Worm (Caenorhabditis elegans) whole organism, L1 larva: ENCODE measurements around the gene irld-64.

ENCODE experiments used
- C04F5.9 ChIP-seq: sonication (generic microtip); optimal IDR thresholded peaks from 2 replicates; lab custom pipeline; 2016; ENCODE audit warnings: missing genetic modification characterization, missing compliant biosample characterization
- C16A3.4 ChIP-seq: fragments of 150-350 bp; optimal IDR thresholded peaks from 2 replicates; lab custom pipeline; 2014; ENCODE audit warnings: missing biosample characterization, missing genetic modification characterization
- C34B4.2 ChIP-seq: sonication (generic microtip); optimal IDR thresholded peaks from 2 replicates; lab custom pipeline; 2017; ENCODE audit warnings: mild to moderate bottlenecking, missing genetic modification characterization, missing compliant biosample characterization
- Y116A8C.19 ChIP-seq: sonication (generic microtip); optimal IDR thresholded peaks from 2 replicates; lab custom pipeline; 2016; ENCODE audit warnings: missing compliant biosample characterization, missing genetic modification characterization, borderline replicate concordance
- ama-1 ChIP-seq: fragments of 150-350 bp; optimal IDR thresholded peaks from 2 replicates; lab custom pipeline; 2014
- ceh-8 ChIP-seq: fragments of 200-800 bp; sonication (Bioruptor generic); optimal IDR thresholded peaks from 2 replicates; lab custom pipeline; 2018; ENCODE audit warnings: mild to moderate bottlenecking, missing genetic modification characterization, moderate library complexity, missing compliant biosample characterization
- ceh-82 ChIP-seq, 3 experiments: fragments of 150-350 bp in 1 of 3; sonication (generic microtip) in 2 of 3; optimal IDR thresholded peaks; 2 replicates each; lab custom pipeline; 2014 to 2017; ENCODE audit warnings: missing biosample characterization in 3 of 3, missing genetic modification characterization in 3 of 3
- ceh-88 ChIP-seq: fragments of 200-800 bp; sonication (Bioruptor generic); IDR thresholded peaks from 2 replicates; pipeline ENCODE4 v1.3.6; 2022; ENCODE audit warnings: missing genetic modification characterization, missing compliant biosample characterization
- ceh-90 ChIP-seq: sonication (generic microtip); optimal IDR thresholded peaks from 2 replicates; lab custom pipeline; 2016; ENCODE audit warnings: missing genetic modification characterization, missing compliant biosample characterization
- ces-1 ChIP-seq: fragments of 150-350 bp; optimal IDR thresholded peaks from 2 replicates; lab custom pipeline; 2014; ENCODE audit warnings: missing biosample characterization, missing genetic modification reagents, missing genetic modification characterization
- dpl-1 ChIP-seq, 3 experiments: fragments of 150-350 bp in 2 of 3; sonication (generic microtip) in 1 of 3; optimal IDR thresholded peaks; 2 replicates each; lab custom pipeline; 2014 to 2017; ENCODE audit warnings: missing biosample characterization in 3 of 3, missing genetic modification characterization in 3 of 3, missing genetic modification reagents in 3 of 3
- efl-1 ChIP-seq, 4 experiments: fragments of 150-350 bp; optimal IDR thresholded peaks in 3 of 4; peaks in 1 of 4; 1 replicate in 1 of 4; 2 replicates in 3 of 4; lab custom pipeline; 2014; ENCODE audit warnings: missing biosample characterization in 2 of 4, missing genetic modification characterization in 2 of 4, missing genetic modification reagents in 2 of 4
- egl-27 ChIP-seq, 2 experiments: fragments of 150-350 bp in 1 of 2; sonication (generic microtip); optimal IDR thresholded peaks; 3 replicates each; lab custom pipeline; 2017 to 2018; ENCODE audit warnings: missing biosample characterization in 2 of 2, missing genetic modification characterization in 2 of 2, missing genetic modification reagents in 2 of 2
- fkh-10 ChIP-seq: sonication (generic microtip); optimal IDR thresholded peaks from 2 replicates; lab custom pipeline; 2017; ENCODE audit warnings: missing biosample characterization, missing genetic modification reagents, missing genetic modification characterization
- fkh-8 ChIP-seq: sonication (generic microtip); optimal IDR thresholded peaks from 2 replicates; lab custom pipeline; 2016; ENCODE audit warnings: mild to moderate bottlenecking, missing genetic modification characterization, missing compliant biosample characterization
- fos-1 ChIP-seq: fragments of 150-350 bp; optimal IDR thresholded peaks from 2 replicates; lab custom pipeline; 2014; ENCODE audit warnings: missing biosample characterization, missing genetic modification characterization
- grh-1 ChIP-seq: fragments of 200-800 bp; sonication (Bioruptor generic); IDR thresholded peaks from 2 replicates; pipeline ENCODE4 v1.3.6; 2022; ENCODE audit warnings: missing genetic modification reagents, missing genetic modification characterization, missing compliant biosample characterization
- irx-1 ChIP-seq: sonication (generic microtip); optimal IDR thresholded peaks from 2 replicates; lab custom pipeline; 2016; ENCODE audit warnings: missing genetic modification characterization, missing compliant biosample characterization
- isw-1 ChIP-seq: fragments of 200-800 bp; sonication (Bioruptor generic); IDR thresholded peaks from 2 replicates; pipeline ENCODE4 v1.3.6; 2022; ENCODE audit warnings: missing genetic modification characterization, missing compliant biosample characterization
- lin-13 ChIP-seq: fragments of 150-350 bp; optimal IDR thresholded peaks from 2 replicates; lab custom pipeline; 2014; ENCODE audit warnings: missing biosample characterization, missing genetic modification reagents, missing genetic modification characterization
- lin-14 ChIP-seq: fragments of 200-800 bp; sonication (Bioruptor generic); optimal IDR thresholded peaks from 2 replicates; lab custom pipeline; 2018; ENCODE audit warnings: mild to moderate bottlenecking, missing genetic modification characterization, moderate library complexity, missing compliant biosample characterization
- lin-35 ChIP-seq, 2 experiments: fragments of 150-350 bp; optimal IDR thresholded peaks; 2 replicates each; lab custom pipeline; 2014; ENCODE audit warnings: missing biosample characterization in 2 of 2, missing genetic modification characterization in 2 of 2, missing genetic modification reagents in 2 of 2
- lsy-2 ChIP-seq, 2 experiments: fragments of 150-350 bp; optimal IDR thresholded peaks; 2 replicates each; lab custom pipeline; 2014; ENCODE audit warnings: missing biosample characterization in 2 of 2, missing genetic modification characterization in 2 of 2
- mab-9 ChIP-seq: fragments of 200-800 bp; sonication (Bioruptor generic); IDR thresholded peaks from 2 replicates; pipeline ENCODE4 v1.3.6; 2022; ENCODE audit warnings: missing genetic modification reagents, missing genetic modification characterization, missing compliant biosample characterization
- mef-2 ChIP-seq: fragments of 150-350 bp; optimal IDR thresholded peaks from 2 replicates; lab custom pipeline; 2014; ENCODE audit warnings: missing biosample characterization, missing genetic modification characterization
- mep-1 ChIP-seq: fragments of 150-350 bp; optimal IDR thresholded peaks from 2 replicates; lab custom pipeline; 2014; ENCODE audit warnings: missing biosample characterization, missing genetic modification characterization
- nhr-12 ChIP-seq: sonication (generic microtip); optimal IDR thresholded peaks from 2 replicates; lab custom pipeline; 2017; ENCODE audit warnings: missing biosample characterization, missing genetic modification characterization
- nhr-47 ChIP-seq: sonication (generic microtip); optimal IDR thresholded peaks from 2 replicates; lab custom pipeline; 2016; ENCODE audit warnings: mild to moderate bottlenecking, missing genetic modification characterization, moderate library complexity, missing compliant biosample characterization
- nhr-77 ChIP-seq: fragments of 150-350 bp; optimal IDR thresholded peaks from 2 replicates; lab custom pipeline; 2014; ENCODE audit warnings: missing biosample characterization, missing genetic modification characterization
- nhr-85 ChIP-seq: sonication (generic microtip); peaks from one replicate; lab custom pipeline; 2016; ENCODE audit warnings: missing genetic modification characterization, inconsistent platforms, missing compliant biosample characterization
- skn-1 ChIP-seq: fragments of 150-350 bp; optimal IDR thresholded peaks from 2 replicates; lab custom pipeline; 2014; ENCODE audit warnings: missing biosample characterization, missing genetic modification characterization
- snpc-4 ChIP-seq: fragments of 150-350 bp; optimal IDR thresholded peaks from 2 replicates; lab custom pipeline; 2014; ENCODE audit warnings: missing biosample characterization, missing genetic modification characterization
- sox-4 ChIP-seq: sonication (generic microtip); optimal IDR thresholded peaks from 2 replicates; lab custom pipeline; 2016; ENCODE audit warnings: missing genetic modification characterization, missing compliant biosample characterization
- sptf-1 ChIP-seq: fragments of 150-350 bp; optimal IDR thresholded peaks from 2 replicates; lab custom pipeline; 2014; ENCODE audit warnings: missing biosample characterization, missing genetic modification characterization
- tbx-2 ChIP-seq: sonication (generic microtip); optimal IDR thresholded peaks from 2 replicates; lab custom pipeline; 2016; ENCODE audit warnings: missing genetic modification characterization, missing compliant biosample characterization
- tlp-1 ChIP-seq: fragments of 150-350 bp; optimal IDR thresholded peaks from 2 replicates; lab custom pipeline; 2014; ENCODE audit warnings: missing biosample characterization, missing genetic modification characterization
- unc-130 ChIP-seq: fragments of 150-350 bp; optimal IDR thresholded peaks from 2 replicates; lab custom pipeline; 2017; ENCODE audit warnings: missing biosample characterization, missing genetic modification characterization, inconsistent platforms
- unc-86 ChIP-seq: sonication (generic microtip); optimal IDR thresholded peaks from 2 replicates; lab custom pipeline; 2016; ENCODE audit warnings: missing genetic modification characterization, missing compliant biosample characterization
- vab-15 ChIP-seq: sonication (generic microtip); optimal IDR thresholded peaks from 2 replicates; lab custom pipeline; 2017; ENCODE audit warnings: missing genotype, mild to moderate bottlenecking, missing genetic modification characterization, missing compliant biosample characterization
- xbp-1 ChIP-seq: sonication (generic microtip); optimal IDR thresholded peaks from 2 replicates; lab custom pipeline; 2016; ENCODE audit warnings: missing genetic modification characterization, missing compliant biosample characterization
- zag-1 ChIP-seq: fragments of 150-350 bp; optimal IDR thresholded peaks from 2 replicates; lab custom pipeline; 2014; ENCODE audit warnings: missing biosample characterization, missing genetic modification characterization
- zip-4 ChIP-seq: fragments of 200-800 bp; sonication (Bioruptor generic); optimal IDR thresholded peaks from 2 replicates; lab custom pipeline; 2018; ENCODE audit warnings: mild to moderate bottlenecking, missing genetic modification characterization, moderate library complexity, missing compliant biosample characterization
- ztf-11 ChIP-seq, 2 experiments: sonication (generic microtip); optimal IDR thresholded peaks; 2 replicates each; lab custom pipeline; 2016 to 2017; ENCODE audit warnings: missing genetic modification characterization in 2 of 2, missing biosample characterization in 1 of 2, missing compliant biosample characterization in 1 of 2
- ztf-4 ChIP-seq: fragments of 150-350 bp; optimal IDR thresholded peaks from 2 replicates; lab custom pipeline; 2014; ENCODE audit warnings: missing biosample characterization, missing genetic modification characterization

The irld-64 gene

DNA sequence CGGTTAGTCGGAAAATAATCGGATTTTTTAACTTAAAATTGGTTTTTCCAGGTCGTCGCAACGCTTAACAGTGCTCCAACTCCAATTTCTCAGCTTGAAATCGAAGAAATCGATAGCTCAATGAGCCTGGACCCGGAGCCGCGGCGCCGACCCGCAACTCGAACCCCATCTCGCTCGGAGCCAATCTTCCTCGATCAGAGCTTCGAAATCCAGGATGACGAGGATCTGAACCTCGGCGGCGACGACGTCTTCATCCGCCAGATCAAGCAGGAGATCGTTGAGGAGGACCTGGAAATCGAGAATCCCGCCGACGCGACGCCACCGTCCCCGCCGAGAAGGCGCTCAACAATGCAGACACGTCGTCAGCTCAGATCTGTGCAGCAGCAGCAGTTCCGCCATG is 10.2 kb downstream of the irld-64 start:
- TF ChIP-seq C16A3.4 (tag; lab: Kevin White, UChicago): no peak
- TF ChIP-seq zip-4 (GFP tag; lab: Kevin White, UChicago): no peak
- TF ChIP-seq vab-15 (tag; lab: Kevin White, UChicago): no peak
- no peak for TF ChIP-seq fkh-10 (GFP tag; lab: Kevin White, UChicago)
- TF ChIP-seq ceh-90 (tag; lab: Kevin White, UChicago): no peak
- TF ChIP-seq tlp-1 (tag; lab: Kevin White, UChicago): no peak
- TF ChIP-seq xbp-1 (tag; lab: Kevin White, UChicago): no peak
- TF ChIP-seq lin-14 (GFP tag; lab: Kevin White, UChicago): no peak
- TF ChIP-seq C04F5.9: no peak
- TF ChIP-seq unc-86 (tag; lab: Kevin White, UChicago): no peak
- TF ChIP-seq mab-9 (GFP tag; lab: Robert Waterston, UW): no peak
- no peak for TF ChIP-seq ztf-4 (tag; lab: Kevin White, UChicago)
- no peak for TF ChIP-seq nhr-12 (tag; lab: Kevin White, UChicago)

DNA sequence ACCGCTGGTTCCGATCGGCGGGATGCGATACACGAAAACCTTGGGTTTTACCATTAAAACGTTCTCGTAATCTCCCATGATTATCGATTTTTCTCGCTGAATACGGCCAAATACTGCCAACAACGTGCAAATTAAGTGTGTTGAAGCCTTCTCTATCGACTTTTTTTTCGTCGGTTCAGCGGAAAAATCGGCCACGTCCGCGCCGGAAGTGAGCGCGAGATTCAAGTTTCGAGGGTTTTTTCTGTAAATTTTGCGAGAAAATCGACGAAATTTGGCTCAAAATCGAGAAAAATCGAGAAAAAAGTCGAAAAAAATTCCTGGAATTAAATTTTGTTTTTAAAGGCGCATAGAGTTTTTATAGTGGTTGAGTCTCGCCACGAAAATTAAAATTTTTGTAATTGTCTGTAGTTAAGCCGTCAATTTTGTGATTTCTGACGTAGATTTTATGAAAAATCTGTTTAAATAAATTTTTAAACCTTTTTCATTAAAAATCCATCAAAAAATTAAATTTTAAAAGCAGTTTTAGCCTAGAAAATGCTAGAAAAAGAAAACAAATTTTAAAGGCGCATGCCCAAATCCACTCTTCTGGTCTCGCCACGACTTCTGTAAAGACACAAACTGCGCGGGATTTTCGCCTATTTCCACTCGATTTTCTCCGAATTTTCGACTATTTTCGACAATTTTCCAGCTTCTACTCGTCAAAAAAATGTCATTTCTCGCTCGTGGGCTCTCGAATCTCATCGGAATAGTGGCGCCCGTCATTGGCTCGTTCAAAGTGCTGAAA is 11.1 kb downstream of the irld-64 start, which contains the start of the genes ncap-1 and Y110A2AR.1:
Gene ncap-1 (minus strand): TSS at position 241 of the 784 bp plus-strand sequence.
Gene Y110A2AR.1 (plus strand): TSS at position 637 of the 784 bp plus-strand sequence.
- TF ChIP-seq egl-27 (tag; optimal IDR thresholded peaks at IDR 0.05; lab: Kevin White, UChicago) (no peak), lin-35 (GFP tag; optimal IDR thresholded peaks at IDR 0.05; lab: Kevin White, UChicago) (peak; percentile 68 to 88), ceh-82 (tag; optimal IDR thresholded peaks at IDR 0.05; lab: Kevin White, UChicago) (peak in 1 of 3 experiments; percentile 18), efl-1 (optimal IDR thresholded peaks at IDR 0.05; lab: Kevin White, UChicago) (peak; percentile 37 to 81), efl-1 (GFP tag; optimal IDR thresholded peaks at IDR 0.05 in 1 of 2; lab: Kevin White, UChicago) (peak; percentile 82 to 98), unc-130 (no peak), ztf-11 (tag; optimal IDR thresholded peaks at IDR 0.05; lab: Kevin White, UChicago) (no peak), mef-2 (tag; lab: Kevin White, UChicago) (no peak), C34B4.2 (tag; lab: Kevin White, UChicago) (no peak), fkh-8 (tag; lab: Kevin White, UChicago) (no peak), C04F5.9 (no peak), ces-1 (GFP tag; lab: Kevin White, UChicago) (no peak), dpl-1 (GFP tag; optimal IDR thresholded peaks at IDR 0.05; lab: Kevin White, UChicago) (peak; percentile 49 to 83 (median 74)), lsy-2 (tag; optimal IDR thresholded peaks at IDR 0.05; lab: Kevin White, UChicago) (peak in 1 of 2 experiments; percentile 13), mep-1 (tag; lab: Kevin White, UChicago) (peak; percentile 1), sptf-1 (no peak), isw-1 (GFP tag; lab: Robert Waterston, UW) (no peak), ama-1 (lab: Kevin White, UChicago) (no peak), tlp-1 (tag; lab: Kevin White, UChicago) (no peak), nhr-12 (tag; lab: Kevin White, UChicago) (no peak)

ce11 chrII:2913505-2913904 is 16.9 kb downstream of the irld-64 start, which contains the start of gene ubc-15:
Gene ubc-15 (minus strand): TSS chrII:2913605.
- no peak for TF ChIP-seq nhr-77 (tag; lab: Kevin White, UChicago)
- TF ChIP-seq mef-2 (tag; lab: Kevin White, UChicago): no peak

DNA sequence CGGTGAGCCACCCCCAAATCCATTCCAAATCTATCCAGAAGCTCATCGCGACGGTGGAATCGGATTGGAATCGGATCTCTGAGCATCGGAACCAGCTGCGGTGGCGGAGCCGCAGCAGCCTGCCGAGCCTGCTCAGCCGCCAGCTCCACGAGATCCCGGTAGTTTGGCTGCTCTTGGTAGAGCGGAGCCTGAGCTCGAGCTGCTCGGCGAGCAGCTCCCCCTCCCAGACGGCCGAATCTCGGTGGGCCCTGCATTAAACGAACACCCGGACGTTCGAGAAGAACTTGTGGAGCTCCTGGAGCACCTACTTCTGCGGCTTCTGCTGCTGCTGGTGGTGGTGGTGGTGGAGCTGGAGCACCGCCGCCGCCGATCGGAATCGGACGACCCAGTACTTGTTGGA is 26.7 kb downstream of the irld-64 start:
- TF ChIP-seq ceh-8: peak; percentile 81
- TF ChIP-seq nhr-47 (tag; lab: Kevin White, UChicago): no peak

- no peak for TF ChIP-seq sox-4 (tag; lab: Kevin White, UChicago)
- TF ChIP-seq irx-1 (tag; lab: Kevin White, UChicago): no peak
- TF ChIP-seq ceh-88: no peak
- TF ChIP-seq unc-130: no peak
- TF ChIP-seq fkh-8 (tag; lab: Kevin White, UChicago): no peak
- no peak for TF ChIP-seq fos-1 (tag; lab: Kevin White, UChicago)
- TF ChIP-seq Y116A8C.19 (tag; lab: Kevin White, UChicago): no peak
- TF ChIP-seq grh-1 (GFP tag; lab: Robert Waterston, UW): no peak
- TF ChIP-seq skn-1 (tag; lab: Kevin White, UChicago): no peak
- TF ChIP-seq nhr-85 (tag; lab: Kevin White, UChicago): no peak
- no peak for TF ChIP-seq lin-13 (GFP tag; lab: Kevin White, UChicago)
- no peak for TF ChIP-seq dpl-1 (GFP tag; optimal IDR thresholded peaks at IDR 0.05; lab: Kevin White, UChicago)
- no peak for TF ChIP-seq zag-1 (tag; lab: Kevin White, UChicago)
- TF ChIP-seq snpc-4 (tag; lab: Kevin White, UChicago): no peak
- no peak for TF ChIP-seq tbx-2 (tag; lab: Kevin White, UChicago)
- no peak for TF ChIP-seq zip-4 (GFP tag; lab: Kevin White, UChicago)
Observed at ce11 chrII:2901158-2901557, 29.2 kb downstream of the irld-64 start.
